Worm (Caenorhabditis elegans): ENCODE results near the gene Y53F4B.39.

The Y53F4B.39 gene

DNA sequence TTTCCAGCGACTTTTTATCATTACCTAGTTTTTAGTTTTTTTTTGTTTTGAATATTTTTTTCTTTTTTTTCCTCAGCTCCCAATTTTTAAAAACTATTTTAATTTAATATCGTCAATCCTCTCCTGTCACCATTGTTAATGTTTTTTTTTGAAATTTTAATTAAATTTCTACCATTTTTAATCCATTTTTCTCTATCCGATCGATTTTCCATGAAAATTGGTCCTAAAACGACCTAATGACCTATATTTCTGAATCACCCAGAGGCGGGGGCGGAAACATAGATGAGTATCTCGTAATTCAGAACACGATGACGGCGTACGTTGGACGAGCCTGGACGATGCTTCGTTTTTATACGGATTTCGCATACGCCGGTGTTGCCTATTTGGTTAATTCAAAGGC is at the start of gene Y53F4B.39:
TSS of gene Y53F4B.39 (plus strand) at position 301 of the 400 bp plus-strand sequence.
- TF ChIP-seq hsf-1 (GFP tag; IDR thresholded peaks at IDR 0.05) (no peak), aptf-2 (GFP tag; conservative IDR thresholded peaks at IDR 0.05) (no peak), pbrm-1 (GFP tag; IDR thresholded peaks at IDR 0.05) (no peak), B0261.1 (tag; optimal IDR thresholded peaks at IDR 0.05) (no peak), mxl-1 (tag; optimal IDR thresholded peaks at IDR 0.05) (no peak), Y56A3A.18 (GFP tag; IDR thresholded peaks at IDR 0.05) (no peak), nhr-179 (tag; optimal IDR thresholded peaks at IDR 0.05) (no peak), chd-7 (tag; optimal IDR thresholded peaks at IDR 0.05) (no peak), nhr-80 (tag; optimal IDR thresholded peaks at IDR 0.05) (no peak), lin-26 (GFP tag; IDR thresholded peaks at IDR 0.05) (no peak)

DNA sequence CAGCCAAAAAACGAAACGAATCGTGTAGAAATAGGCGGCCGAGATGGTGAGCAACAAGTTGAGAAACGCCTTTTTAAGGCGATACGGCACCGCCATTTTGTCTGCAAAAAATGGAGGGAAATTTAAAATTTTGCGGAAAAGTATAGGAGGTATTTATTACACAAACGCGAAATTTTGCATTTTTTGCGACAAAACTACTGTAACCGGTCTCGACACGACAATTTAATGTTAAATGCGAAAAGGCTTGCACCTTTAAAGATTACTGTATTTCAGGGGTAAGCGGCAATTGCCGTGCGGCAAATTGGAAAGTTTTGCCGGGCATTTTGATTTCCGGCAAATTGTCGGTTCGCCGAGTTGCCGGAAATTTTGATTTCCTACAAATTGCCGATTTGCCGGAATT is 38.4 kb upstream of the Y53F4B.39 start, which contains the start of gene Y53F4B.18:
TSS of gene Y53F4B.18 (minus strand) at position 101 of the 400 bp plus-strand sequence.
- TF ChIP-seq lag-1 (GFP tag; IDR thresholded peaks at IDR 0.05) (no peak), ceh-40 (GFP tag; IDR thresholded peaks at IDR 0.05) (no peak), ZK185.1 (tag; optimal IDR thresholded peaks at IDR 0.05; ENCODE audit: poor library complexity, severe bottlenecking) (no peak), aptf-2 (GFP tag; conservative IDR thresholded peaks at IDR 0.05) (no peak), ets-4 (GFP tag; optimal IDR thresholded peaks at IDR 0.05) (no peak), gei-17 (GFP tag; optimal IDR thresholded peaks at IDR 0.05) (no peak), nhr-80 (tag; optimal IDR thresholded peaks at IDR 0.05) (no peak), ekl-4 (GFP tag; IDR thresholded peaks at IDR 0.05) (no peak), B0261.1 (tag; optimal IDR thresholded peaks at IDR 0.05) (no peak), let-607 (tag; optimal IDR thresholded peaks at IDR 0.05) (no peak)

- TF ChIP-seq ekl-4 (GFP tag; IDR thresholded peaks at IDR 0.05), result no peak
- no peak for TF ChIP-seq dpff-1 (tag; optimal IDR thresholded peaks at IDR 0.05)
- TF ChIP-seq nhr-80 (tag; optimal IDR thresholded peaks at IDR 0.05), result peak; percentile 60
- TF ChIP-seq egl-44 (GFP tag; IDR thresholded peaks at IDR 0.05), result no peak
- TF ChIP-seq lin-40 (tag; optimal IDR thresholded peaks at IDR 0.05), result peak; percentile 3
Measured at ce11 chrII:15074760-15075159, 35.2 kb upstream of the Y53F4B.39 start.

- TF ChIP-seq him-1 (tag; optimal IDR thresholded peaks at IDR 0.05), result peak; percentile 18
- TF ChIP-seq efl-1 (GFP tag; optimal IDR thresholded peaks at IDR 0.05), result peak; percentile 71
- peak; percentile 90 for TF ChIP-seq mcd-1 (GFP tag; IDR thresholded peaks at IDR 0.05)
- TF ChIP-seq snpc-4 (GFP tag; optimal IDR thresholded peaks at IDR 0.05), result peak; percentile 25
- TF ChIP-seq snpc-4 (tag; optimal IDR thresholded peaks at IDR 0.05), result peak; percentile 14 to 74 (median 41)
- 0 out of 2 replicates have a peak, but pooled peaks have one; percentile 39 for TF ChIP-seq B0019.2 (GFP tag; conservative IDR thresholded peaks at IDR 0.05)
- peak; percentile 97 for TF ChIP-seq madf-8 (GFP tag; conservative IDR thresholded peaks at IDR 0.05)
- TF ChIP-seq dpl-1 (GFP tag; optimal IDR thresholded peaks at IDR 0.05), result peak; percentile 39
- TF ChIP-seq xnd-1 (tag; optimal IDR thresholded peaks at IDR 0.05), result peak; percentile 91
- TF ChIP-seq pha-4 (tag; optimal IDR thresholded peaks at IDR 0.05), result no peak
- TF ChIP-seq F23B12.7 (tag; optimal IDR thresholded peaks at IDR 0.05; ENCODE audit: insufficient read depth), result peak; percentile 47
- TF ChIP-seq F33H1.4 (GFP tag; IDR thresholded peaks at IDR 0.05), result peak; percentile 64
- TF ChIP-seq snpc-1.1 (tag; optimal IDR thresholded peaks at IDR 0.05; ENCODE audit: insufficient read depth), result peak; percentile 74
- peak; percentile 93 for TF ChIP-seq lsl-1 (GFP tag; optimal IDR thresholded peaks at IDR 0.05)
- no peak for TF ChIP-seq mel-28 (tag; optimal IDR thresholded peaks at IDR 0.05; ENCODE audit: borderline replicate concordance)
- no peak for TF ChIP-seq dox-1 (GFP tag; IDR thresholded peaks at IDR 0.05)
- peak; percentile 63 for TF ChIP-seq F49E8.2 (tag; optimal IDR thresholded peaks at IDR 0.05; ENCODE audit: insufficient read depth)
- TF ChIP-seq madf-6 (GFP tag; IDR thresholded peaks at IDR 0.05), result peak; percentile 98
- no peak for TF ChIP-seq gei-17 (GFP tag; optimal IDR thresholded peaks at IDR 0.05)
- TF ChIP-seq lin-54 (GFP tag; optimal IDR thresholded peaks at IDR 0.05), result peak; percentile 61
- TF ChIP-seq snpc-3.4 (tag; optimal IDR thresholded peaks at IDR 0.05), result peak; percentile 58
- no peak for TF ChIP-seq ztf-6 (GFP tag; IDR thresholded peaks at IDR 0.05)
- TF ChIP-seq lin-26 (GFP tag; IDR thresholded peaks at IDR 0.05), result no peak
- TF ChIP-seq D2030.7 (GFP tag; IDR thresholded peaks at IDR 0.05), result peak; percentile 92
Measured at ce11 chrII:15076778-15077435, 33.0 kb upstream of the Y53F4B.39 start, which contains the start of gene Y53F4B.19. Gene Y53F4B.19 (plus strand): TSS chrII:15076934.

Measured in whole organism, young adult.